Worm (Caenorhabditis elegans): ENCODE results near the gene moma-1.

DNA sequence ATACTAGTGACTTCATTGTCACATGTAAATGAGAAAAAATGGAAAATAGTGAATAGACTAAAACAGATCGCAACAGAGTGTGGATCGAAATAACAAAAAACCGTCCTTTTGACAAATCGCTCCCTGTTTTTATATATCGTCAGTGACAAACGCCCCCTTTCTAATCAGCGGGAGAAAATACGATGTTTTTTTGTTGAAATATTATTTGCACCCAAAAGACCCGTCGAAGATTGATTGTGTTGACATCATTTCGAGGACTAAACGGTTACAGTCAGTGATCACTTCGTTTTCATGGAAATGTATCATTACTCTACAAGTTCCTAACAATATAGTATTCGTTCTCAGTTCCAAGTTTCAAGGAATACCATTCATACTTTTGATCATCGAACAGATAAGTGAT lies 12.7 kb downstream of the moma-1 start, which contains the start of gene dos-3:
- TF ChIP-seq nhr-11 (tag; optimal IDR thresholded peaks at IDR 0.05) = no peak
- no peak for TF ChIP-seq lin-14 (GFP tag; optimal IDR thresholded peaks at IDR 0.05)
- no peak for TF ChIP-seq lin-39 (tag; optimal IDR thresholded peaks at IDR 0.05)
- no peak for TF ChIP-seq sptf-1 (tag; optimal IDR thresholded peaks at IDR 0.05)
- TF ChIP-seq zag-1 (tag; optimal IDR thresholded peaks at IDR 0.05) = no peak
- no peak for TF ChIP-seq snpc-4 (tag; optimal IDR thresholded peaks at IDR 0.05)
- no peak for TF ChIP-seq Y116A8C.19 (tag; optimal IDR thresholded peaks at IDR 0.05; ENCODE audit: borderline replicate concordance)
- no peak for TF ChIP-seq nhr-77 (tag; optimal IDR thresholded peaks at IDR 0.05)
- TF ChIP-seq nhr-12 (tag; optimal IDR thresholded peaks at IDR 0.05) = no peak
- TF ChIP-seq efl-3 (GFP tag; optimal IDR thresholded peaks at IDR 0.05) = no peak
